Fruit fly (Drosophila melanogaster): ENCODE measurements around the gene CG1265.

CG1265 gene

dm6 chr3L:4272167-4272773, 17.7 kb downstream of the CG1265 start (continued):
- TF ChIP-seq CG6791 (GFP tag; IDR thresholded peaks at IDR 0.05; ENCODE audit: partially characterized antibody): no peak
- TF ChIP-seq Atf3 (GFP tag; optimal IDR thresholded peaks at IDR 0.05): no peak
- no peak for TF ChIP-seq CG30403 (GFP tag; optimal IDR thresholded peaks at IDR 0.05)
- TF ChIP-seq CG2199 (GFP tag; IDR thresholded peaks at IDR 0.05): no peak
- peak; percentile 50 for TF ChIP-seq CG14710 (tag; optimal IDR thresholded peaks at IDR 0.05)
- peak; percentile 58 for TF ChIP-seq ac (GFP tag; optimal IDR thresholded peaks at IDR 0.05)
- no peak for TF ChIP-seq Drgx (GFP tag; IDR thresholded peaks at IDR 0.05)
- no peak for TF ChIP-seq D19B (GFP tag; optimal IDR thresholded peaks at IDR 0.05)
- TF ChIP-seq ttk (GFP tag; IDR thresholded peaks at IDR 0.05): no peak
- no peak for TF ChIP-seq az2 (GFP tag; optimal IDR thresholded peaks at IDR 0.05)
- TF ChIP-seq CG10979 (tag; optimal IDR thresholded peaks at IDR 0.05): peak; percentile 38
- TF ChIP-seq sna (GFP tag; IDR thresholded peaks at IDR 0.05; ENCODE audit: partially characterized antibody): no peak
- TF ChIP-seq prd (optimal IDR thresholded peaks at IDR 0.05): no peak
- TF ChIP-seq prd (GFP tag; IDR thresholded peaks at IDR 0.05): 0 out of 3 replicates have a peak, but pooled peaks have one; percentile 7
- TF ChIP-seq HmgZ (tag; optimal IDR thresholded peaks at IDR 0.05): no peak
- TF ChIP-seq wdn (GFP tag; IDR thresholded peaks at IDR 0.05): no peak
- no peak for TF ChIP-seq jing (GFP tag; optimal IDR thresholded peaks at IDR 0.05)
- TF ChIP-seq CG1233 (GFP tag; optimal IDR thresholded peaks at IDR 0.05): peak; percentile 33
- TF ChIP-seq D19A (tag; optimal IDR thresholded peaks at IDR 0.05): no peak
- no peak for TF ChIP-seq danr (GFP tag; IDR thresholded peaks at IDR 0.05)
- TF ChIP-seq CG11093 (GFP tag; IDR thresholded peaks at IDR 0.05): no peak
- peak; percentile 71 for TF ChIP-seq CG2202 (tag; optimal IDR thresholded peaks at IDR 0.05)
- TF ChIP-seq org-1 (GFP tag; optimal IDR thresholded peaks at IDR 0.05): peak; percentile 9
- no peak for TF ChIP-seq Fer1 (GFP tag; optimal IDR thresholded peaks at IDR 0.05)
- TF ChIP-seq wek (GFP tag; optimal IDR thresholded peaks at IDR 0.05): no peak
- no peak for TF ChIP-seq CG5180 (GFP tag; optimal IDR thresholded peaks at IDR 0.05)
- TF ChIP-seq CG18262 (tag; optimal IDR thresholded peaks at IDR 0.05): peak; percentile 44
- no peak for TF ChIP-seq CG12071 (GFP tag; optimal IDR thresholded peaks at IDR 0.05)
- no peak for TF ChIP-seq CG4820 (GFP tag; optimal IDR thresholded peaks at IDR 0.05)
- TF ChIP-seq Mad (GFP tag; optimal IDR thresholded peaks at IDR 0.05): no peak
- TF ChIP-seq exex (tag; optimal IDR thresholded peaks at IDR 0.05): no peak
- no peak for TF ChIP-seq vfl (GFP tag; optimal IDR thresholded peaks at IDR 0.05)
- TF ChIP-seq Six4 (GFP tag; optimal IDR thresholded peaks at IDR 0.05): no peak
- peak; percentile 33 for TF ChIP-seq Side (GFP tag; optimal IDR thresholded peaks at IDR 0.05)
- no peak for TF ChIP-seq Dek (tag; optimal IDR thresholded peaks at IDR 0.05)
- no peak for TF ChIP-seq gfzf (GFP tag; optimal IDR thresholded peaks at IDR 0.05)
- TF ChIP-seq Pdp1 (GFP tag; optimal IDR thresholded peaks at IDR 0.05): peak in 1 of 2 experiments; percentile 33
- no peak for TF ChIP-seq CG14441 (GFP tag; IDR thresholded peaks at IDR 0.05)
- TF ChIP-seq Antp (GFP tag; optimal IDR thresholded peaks at IDR 0.05): no peak
- TF ChIP-seq H2.0 (GFP tag; IDR thresholded peaks at IDR 0.05): no peak
- peak; percentile 62 for TF ChIP-seq ATbp (GFP tag; optimal IDR thresholded peaks at IDR 0.05)
- TF ChIP-seq stwl (tag; optimal IDR thresholded peaks at IDR 0.05): no peak
- no peak for TF ChIP-seq Adf1 (GFP tag; IDR thresholded peaks at IDR 0.05)
- no peak for TF ChIP-seq zf30C (GFP tag; optimal IDR thresholded peaks at IDR 0.05)
- no peak for TF ChIP-seq Chrac-16 (GFP tag; optimal IDR thresholded peaks at IDR 0.05)
- no peak for TF ChIP-seq Atf-2 (GFP tag; optimal IDR thresholded peaks at IDR 0.05)
- no peak for TF ChIP-seq dmrt99B (tag; optimal IDR thresholded peaks at IDR 0.05)
- TF ChIP-seq rib (GFP tag; IDR thresholded peaks at IDR 0.05): no peak
- TF ChIP-seq Hsf (GFP tag; optimal IDR thresholded peaks at IDR 0.05): no peak
- TF ChIP-seq CG14050 (GFP tag; IDR thresholded peaks at IDR 0.05): no peak
- TF ChIP-seq CG34422 (GFP tag; IDR thresholded peaks at IDR 0.05): no peak
